Fruit fly (Drosophila melanogaster): Measurements from ENCODE around the gene Madm.

The Madm gene

DNA sequence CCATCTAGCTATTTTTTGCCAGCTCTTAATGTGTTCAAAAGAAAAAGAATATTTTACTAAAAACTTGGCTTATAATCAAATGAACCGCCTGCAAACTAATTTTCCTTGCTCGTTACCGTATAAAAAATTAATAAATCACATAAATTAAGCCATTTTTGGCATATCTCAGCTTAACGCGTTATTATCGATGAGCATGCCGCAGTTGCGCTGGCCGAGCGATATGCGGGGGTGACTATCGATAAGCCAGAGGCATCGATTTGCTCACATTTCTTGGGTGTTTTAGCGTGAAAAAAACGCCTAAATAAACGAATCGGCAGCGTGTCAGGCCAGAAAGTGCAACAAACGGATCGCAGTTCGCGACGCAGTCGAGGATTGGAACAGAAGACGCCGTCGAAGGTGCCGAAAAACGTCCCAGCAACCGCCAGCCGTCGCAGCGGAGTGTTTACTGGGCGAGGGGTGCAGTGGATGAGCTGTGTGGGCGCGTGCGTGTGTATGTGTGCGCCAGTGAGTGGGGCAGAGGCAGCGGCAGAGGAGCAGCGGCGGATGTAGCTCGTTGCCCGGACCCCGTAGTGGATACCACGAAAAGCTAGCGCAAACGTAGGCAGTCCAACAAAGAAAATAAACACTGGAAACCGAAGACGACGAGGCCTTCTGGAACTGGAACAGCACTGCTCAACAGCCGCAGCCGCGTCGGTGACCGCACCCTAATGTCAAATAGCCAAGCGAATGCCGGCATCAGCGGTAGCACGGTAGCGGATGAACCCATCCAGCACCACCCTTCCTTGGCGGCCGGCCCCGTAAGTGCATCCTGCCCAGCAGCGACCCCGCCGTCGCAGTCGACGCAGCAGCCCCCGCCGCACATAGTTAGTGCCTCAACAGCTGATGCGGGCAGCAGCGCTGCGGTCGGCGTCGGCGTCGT lies at the start of gene Madm, which contains the start of gene Sym (continued):
- TF ChIP-seq CG13775 (GFP tag; optimal IDR thresholded peaks at IDR 0.05): peak; percentile 51
- TF ChIP-seq Nf-YB (GFP tag; optimal IDR thresholded peaks at IDR 0.05): no peak
- TF ChIP-seq CG2678 (tag; optimal IDR thresholded peaks at IDR 0.05): no peak
- no peak for TF ChIP-seq CG7928 (GFP tag; optimal IDR thresholded peaks at IDR 0.05)
- TF ChIP-seq luna (GFP tag; optimal IDR thresholded peaks at IDR 0.05): no peak
- no peak for TF ChIP-seq CG10959 (GFP tag; IDR thresholded peaks at IDR 0.05)
- peak; percentile 43 for TF ChIP-seq dmrt11E (tag; optimal IDR thresholded peaks at IDR 0.05)
- no peak for TF ChIP-seq CG15073 (GFP tag; optimal IDR thresholded peaks at IDR 0.05)
- no peak for TF ChIP-seq pnt (GFP tag; optimal IDR thresholded peaks at IDR 0.05)
- no peak for TF ChIP-seq CG17359 (tag; optimal IDR thresholded peaks at IDR 0.05)
- peak; percentile 35; the same call in 1 of the 2 replicates for TF ChIP-seq sob (GFP tag; IDR thresholded peaks at IDR 0.05)
- TF ChIP-seq CG2202 (tag; optimal IDR thresholded peaks at IDR 0.05): no peak
- TF ChIP-seq ranshi (GFP tag; IDR thresholded peaks at IDR 0.05): no peak
- TF ChIP-seq shn (GFP tag; optimal IDR thresholded peaks at IDR 0.05): peak; percentile 19
- peak; percentile 19 to 48 for TF ChIP-seq dpn (GFP tag; optimal IDR thresholded peaks at IDR 0.05)
- TF ChIP-seq zfh1 (GFP tag; IDR thresholded peaks at IDR 0.05): no peak
- no peak for TF ChIP-seq CG30431 (GFP tag; optimal IDR thresholded peaks at IDR 0.05)
- TF ChIP-seq cg (GFP tag; optimal IDR thresholded peaks at IDR 0.05): peak; percentile 86
- TF ChIP-seq ind (GFP tag; optimal IDR thresholded peaks at IDR 0.05): peak; percentile 45
- peak; percentile 13 for TF ChIP-seq Dad (GFP tag; optimal IDR thresholded peaks at IDR 0.05)
- TF ChIP-seq CG12942 (GFP tag; optimal IDR thresholded peaks at IDR 0.05): peak; percentile 4
- no peak for TF ChIP-seq GATAe (GFP tag; conservative IDR thresholded peaks at IDR 0.05)
- no peak for TF ChIP-seq p53 (GFP tag; optimal IDR thresholded peaks at IDR 0.05)
- no peak for TF ChIP-seq Dbx (GFP tag; IDR thresholded peaks at IDR 0.05)
- no peak for TF ChIP-seq ab (GFP tag; optimal IDR thresholded peaks at IDR 0.05)
- peak; percentile 89 for TF ChIP-seq Sry-δ (GFP tag; optimal IDR thresholded peaks at IDR 0.05)
- TF ChIP-seq CG9932 (GFP tag; IDR thresholded peaks at IDR 0.05): peak; percentile 55; the same call in 1 of the 2 replicates
- TF ChIP-seq pfk (GFP tag; optimal IDR thresholded peaks at IDR 0.05): no peak
- no peak for TF ChIP-seq Jarid2 (GFP tag; optimal IDR thresholded peaks at IDR 0.05)
- no peak for TF ChIP-seq ap (GFP tag; IDR thresholded peaks at IDR 0.05)
- TF ChIP-seq ssp (GFP tag; IDR thresholded peaks at IDR 0.05): peak; percentile 60; the same call in 1 of the 2 replicates
- no peak for TF ChIP-seq disco-r (GFP tag; optimal IDR thresholded peaks at IDR 0.05)
- no peak for TF ChIP-seq tio (GFP tag; optimal IDR thresholded peaks at IDR 0.05)
- peak; percentile 40 for TF ChIP-seq tin (GFP tag; optimal IDR thresholded peaks at IDR 0.05)
- no peak for TF ChIP-seq CG11247 (GFP tag; IDR thresholded peaks at IDR 0.05)
- TF ChIP-seq CG16813 (GFP tag; IDR thresholded peaks at IDR 0.05; ENCODE audit: partially characterized antibody): peak; percentile 89
- TF ChIP-seq az2 (GFP tag; optimal IDR thresholded peaks at IDR 0.05): no peak
- TF ChIP-seq CG1792 (GFP tag; optimal IDR thresholded peaks at IDR 0.05): no peak
- TF ChIP-seq CG8944 (GFP tag; optimal IDR thresholded peaks at IDR 0.05): peak; percentile 38
- peak; percentile 80 for TF ChIP-seq CG15514 (GFP tag; optimal IDR thresholded peaks at IDR 0.05)
- peak; percentile 29 for TF ChIP-seq Dp (GFP tag; optimal IDR thresholded peaks at IDR 0.05)
- TF ChIP-seq Opbp (GFP tag; IDR thresholded peaks at IDR 0.05; ENCODE audit: partially characterized antibody): peak; percentile 73; the same call in 2 of the 3 replicates
- TF ChIP-seq bsh (GFP tag; optimal IDR thresholded peaks at IDR 0.05): peak in 1 of 2 experiments; percentile 22
- peak in 1 of 2 experiments; percentile 50 for TF ChIP-seq Hr51 (GFP tag; optimal IDR thresholded peaks at IDR 0.05)
- TF ChIP-seq Oli (tag; optimal IDR thresholded peaks at IDR 0.05): no peak
- no peak for TF ChIP-seq kah (GFP tag; optimal IDR thresholded peaks at IDR 0.05)
- TF ChIP-seq Meics (GFP tag; optimal IDR thresholded peaks at IDR 0.05): peak; percentile 48
- TF ChIP-seq Camta (GFP tag; optimal IDR thresholded peaks at IDR 0.05): peak; percentile 29
- TF ChIP-seq CG15011 (GFP tag; optimal IDR thresholded peaks at IDR 0.05): no peak

Data from whole organism, embryonic.